Fruit fly (Drosophila melanogaster) whole organism, pupa: Measurements from ENCODE around the gene CG14627.

Experiments used
- CG12605 ChIP-seq: fragments of 200-800 bp; sonication (Bioruptor generic); IDR thresholded peaks from 2 replicates; pipeline ENCODE4 v1.3.6; 2022; ENCODE audit warnings: missing biosample characterization, missing genetic modification characterization
- CG15710 ChIP-seq: fragments of 200-800 bp; sonication (Bioruptor generic); optimal IDR thresholded peaks from 2 replicates; lab custom pipeline; 2018; ENCODE audit warnings: missing biosample characterization, mild to moderate bottlenecking, missing genetic modification characterization, moderate library complexity
- CG9948 ChIP-seq: fragments of 200-800 bp; sonication (Bioruptor generic); optimal IDR thresholded peaks from 2 replicates; lab custom pipeline; 2018; ENCODE audit warnings: missing biosample characterization, mild to moderate bottlenecking, missing genetic modification characterization, moderate library complexity
- Ets98B ChIP-seq: fragments of 200-800 bp; sonication (Bioruptor generic); IDR thresholded peaks from 2 replicates; pipeline ENCODE4 v1.3.6; 2022; ENCODE audit warnings: missing biosample characterization, missing genetic modification characterization
- Snoo ChIP-seq: fragments of 200-800 bp; sonication (Bioruptor generic); optimal IDR thresholded peaks from 3 replicates; lab custom pipeline; 2017; ENCODE audit warnings: missing biosample characterization, mild to moderate bottlenecking, missing genetic modification characterization, inconsistent platforms
- rn ChIP-seq: fragments of 200-800 bp; sonication (Bioruptor generic); IDR thresholded peaks from 2 replicates; pipeline ENCODE4 v1.3.6; 2022; ENCODE audit warnings: missing biosample characterization, missing genetic modification characterization

DNA sequence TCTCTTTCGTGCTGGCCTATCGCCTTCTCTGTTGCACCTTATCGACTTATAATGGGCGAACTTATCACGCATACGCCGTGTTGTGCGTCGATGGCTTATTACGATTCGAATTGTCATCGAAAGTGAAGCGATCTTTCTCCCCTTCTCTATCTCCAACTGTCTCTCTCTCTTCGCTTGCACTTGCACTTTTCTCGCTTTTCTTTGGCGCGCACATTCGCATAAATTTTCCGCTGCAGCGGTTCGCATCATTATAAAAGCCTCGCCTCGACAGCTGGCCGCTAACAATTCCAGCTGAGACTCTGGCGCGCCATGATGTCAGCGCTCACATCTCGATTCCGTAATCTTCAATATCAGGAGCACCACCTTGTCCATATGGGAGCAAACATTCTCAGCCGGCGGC is 17.8 kb downstream of the CG14627 start, which contains the start of gene CG14625:
- no peak for TF ChIP-seq Snoo (tag; lab: Kevin White, UChicago)
- TF ChIP-seq Ets98B (GFP tag; lab: Robert Waterston, UW): no peak
- TF ChIP-seq CG12605 (GFP tag; lab: Robert Waterston, UW): no peak
- TF ChIP-seq CG15710 (tag; lab: Kevin White, UChicago): no peak
- no peak for TF ChIP-seq CG9948 (tag; lab: Kevin White, UChicago)
- TF ChIP-seq rn (GFP tag; lab: Robert Waterston, UW): no peak
